Worm (Caenorhabditis elegans): ENCODE measurements around the gene nspf-1.
"Not testable (repeated sequence)": the region's sequence is repeated elsewhere in the genome, so short reads cannot be mapped to it uniquely, and the experiment has no call there.

DNA sequence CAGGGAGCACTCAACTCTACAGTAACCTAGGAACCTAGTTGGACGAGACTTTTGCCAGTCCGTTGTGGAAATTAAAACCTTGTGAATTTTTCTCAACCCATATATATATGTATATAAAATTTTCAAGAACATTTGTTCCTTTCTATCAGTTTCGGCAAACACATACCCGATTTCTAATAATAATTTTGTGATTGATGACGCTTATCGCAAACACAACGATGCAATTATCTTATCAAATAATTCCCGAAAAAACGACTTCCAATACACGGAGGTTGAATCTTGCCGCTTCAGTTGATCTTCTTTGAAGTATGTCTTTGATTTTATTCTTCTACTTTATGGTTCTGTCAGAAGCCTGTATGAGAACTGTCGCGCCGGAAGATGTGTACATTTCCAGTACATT is 22.3 kb upstream of the nspf-1 start, which contains the start of gene F22E5.2:
- TF ChIP-seq lsy-2 (tag; optimal IDR thresholded peaks at IDR 0.05); nhr-237 (tag; optimal IDR thresholded peaks at IDR 0.05); ztf-11 (tag; optimal IDR thresholded peaks at IDR 0.05); nhr-28 (tag; optimal IDR thresholded peaks at IDR 0.05); unc-120 (tag; optimal IDR thresholded peaks at IDR 0.05; ENCODE audit: poor library complexity, severe bottlenecking); nhr-12 (tag; optimal IDR thresholded peaks at IDR 0.05); tbx-8 (GFP tag; optimal IDR thresholded peaks at IDR 0.05); lin-13 (tag; optimal IDR thresholded peaks at IDR 0.05); pha-4 (tag; optimal IDR thresholded peaks at IDR 0.05); unc-62 (GFP tag; optimal IDR thresholded peaks at IDR 0.05): not testable (repeated sequence)
